Worm (Caenorhabditis elegans) whole organism, L3 larva: ENCODE data around the gene mig-14.

Experiments
- ceh-9 ChIP-seq: sonication (generic microtip); optimal IDR thresholded peaks from 2 replicates; lab custom pipeline; 2018; ENCODE audit warnings: missing biosample characterization, missing genetic modification characterization
- lin-39 ChIP-seq: fragments of 150-350 bp; optimal IDR thresholded peaks from 2 replicates; lab custom pipeline; 2018; ENCODE audit warnings: missing biosample characterization, missing genetic modification reagents, missing genetic modification characterization
- nhr-237 ChIP-seq: fragments of 150-350 bp; optimal IDR thresholded peaks from 2 replicates; lab custom pipeline; 2014; ENCODE audit warnings: missing biosample characterization, missing genetic modification characterization
- skn-1 ChIP-seq: fragments of 150-350 bp; optimal IDR thresholded peaks from 2 replicates; lab custom pipeline; 2014; ENCODE audit warnings: missing biosample characterization, missing genetic modification characterization
- unc-62 ChIP-seq: fragments of 150-350 bp; sonication (generic microtip); optimal IDR thresholded peaks from 4 replicates; lab custom pipeline; 2014; ENCODE audit warnings: missing biosample characterization, missing genetic modification reagents, missing genetic modification characterization

- TF ChIP-seq lin-39 (tag; lab: Kevin White, UChicago) (no peak), nhr-237 (tag; lab: Kevin White, UChicago) (no peak), unc-62 (GFP tag; lab: Kevin White, UChicago) (no peak), ceh-9 (tag; lab: Kevin White, UChicago) (no peak), skn-1 (tag; lab: Kevin White, UChicago) (no peak)
These were observed 42.3 kb downstream of the mig-14 start, which contains the start of gene C01B9.4 for ce11 chrII:13783880-13784279.
